2 fruit fly cellular contexts compared by ENCODE assay signal in the genomic region with DNA sequence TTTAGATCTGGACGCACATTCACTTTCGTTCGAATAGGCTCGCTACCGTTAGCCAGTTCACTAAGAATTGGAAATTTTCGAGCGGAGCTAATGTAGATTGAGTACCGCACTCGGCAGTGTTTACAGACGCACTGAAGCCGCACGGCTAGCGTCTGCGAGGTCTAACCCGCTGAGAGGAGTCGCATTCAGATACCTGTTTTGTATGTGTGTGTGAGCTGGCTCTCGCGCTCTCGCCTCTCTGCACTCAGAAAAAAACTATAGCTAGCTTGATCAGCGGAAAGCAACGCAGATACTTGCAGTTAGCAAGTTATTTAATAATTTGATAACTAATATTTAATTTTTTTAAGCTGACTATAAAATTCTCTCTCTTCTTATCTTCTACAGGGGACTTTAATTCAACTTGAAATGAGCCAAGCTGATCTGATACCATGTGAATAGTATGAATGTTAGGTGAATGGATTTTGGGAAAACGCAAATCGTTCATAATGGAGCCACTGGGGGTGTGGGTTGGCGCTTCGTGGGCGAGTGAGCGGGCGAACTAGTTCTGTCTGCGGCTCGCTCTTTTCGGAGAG.
TF ChIP-seq lines count a peak whose summit lies in the region.

rau (minus strand) TSS at position 136 of the 572 bp plus-strand sequence.

TF ChIP-seq in whole organism, embryonic, 481 proteins besides CTCF, POLR2A, EP300 and RAD21 (continued from another document and continues in another):
- TF ChIP-seq CG12236 (GFP tag; optimal IDR thresholded peaks at IDR 0.05; lab: Kevin White, UChicago) (peak; percentile 47), H15 (GFP tag; IDR thresholded peaks at IDR 0.05; lab: Robert Waterston, UW) (no peak), peb (GFP tag; IDR thresholded peaks at IDR 0.05; lab: Robert Waterston, UW) (0 out of 2 replicates have a peak, but pooled peaks have one; percentile 32), eve (GFP tag; optimal IDR thresholded peaks at IDR 0.05; lab: Kevin White, UChicago) (peak in 1 of 2 experiments; percentile 75), CG14860 (GFP tag; IDR thresholded peaks at IDR 0.05; lab: Robert Waterston, UW; ENCODE audit: partially characterized antibody) (0 out of 3 replicates have a peak, but pooled peaks have one; percentile 27), CG14441 (GFP tag; IDR thresholded peaks at IDR 0.05; lab: Robert Waterston, UW) (peak; percentile 61), zen (tag; optimal IDR thresholded peaks at IDR 0.05; lab: Kevin White, UChicago) (peak; percentile 51), en (GFP tag; optimal IDR thresholded peaks at IDR 0.05; lab: Kevin White, UChicago) (no peak), CkIIα-i1 (GFP tag; IDR thresholded peaks at IDR 0.05; lab: Robert Waterston, UW) (no peak), CG8944 (GFP tag; optimal IDR thresholded peaks at IDR 0.05; lab: Kevin White, UChicago) (peak; percentile 20), twi (tag; optimal IDR thresholded peaks at IDR 0.05; lab: Kevin White, UChicago) (peak; percentile 60), mam (GFP tag; optimal IDR thresholded peaks at IDR 0.05; lab: Kevin White, UChicago) (peak; percentile 65), tin (GFP tag; optimal IDR thresholded peaks at IDR 0.05; lab: Kevin White, UChicago) (peak; percentile 56), CG5245 (GFP tag; optimal IDR thresholded peaks at IDR 0.05; lab: Kevin White, UChicago) (peak; percentile 29), CG1529 (GFP tag; optimal IDR thresholded peaks at IDR 0.05; lab: Kevin White, UChicago) (peak; percentile 80), her (GFP tag; optimal IDR thresholded peaks at IDR 0.05; lab: Kevin White, UChicago) (peak; percentile 27), CG13123 (GFP tag; optimal IDR thresholded peaks at IDR 0.05; lab: Kevin White, UChicago) (peak; percentile 40), Hand (GFP tag; optimal IDR thresholded peaks at IDR 0.05; lab: Kevin White, UChicago) (peak; percentile 15), Xbp1 (GFP tag; optimal IDR thresholded peaks at IDR 0.05; lab: Kevin White, UChicago) (peak; percentile 50), CG17385 (GFP tag; optimal IDR thresholded peaks at IDR 0.05; lab: Kevin White, UChicago) (peak; percentile 72), chn (GFP tag; optimal IDR thresholded peaks at IDR 0.05; lab: Kevin White, UChicago) (peak; percentile 79), CG9437 (GFP tag; optimal IDR thresholded peaks at IDR 0.05; lab: Kevin White, UChicago) (peak; percentile 59), Camta (GFP tag; optimal IDR thresholded peaks at IDR 0.05; lab: Kevin White, UChicago) (peak; percentile 40), stc (GFP tag; IDR thresholded peaks at IDR 0.05; lab: Robert Waterston, UW) (no peak), CG3163 (GFP tag; optimal IDR thresholded peaks at IDR 0.05; lab: Kevin White, UChicago) (no peak), dan (GFP tag; IDR thresholded peaks at IDR 0.05; lab: Robert Waterston, UW) (no peak), CoRest (tag; optimal IDR thresholded peaks at IDR 0.05; lab: Kevin White, UChicago) (peak; percentile 73), CG34376 (GFP tag; optimal IDR thresholded peaks at IDR 0.05; lab: Kevin White, UChicago) (peak; percentile 73), kay (GFP tag; optimal IDR thresholded peaks at IDR 0.05; lab: Kevin White, UChicago) (peak; percentile 33), CG1024 (GFP tag; IDR thresholded peaks at IDR 0.05; lab: Robert Waterston, UW) (peak; percentile 14; the same call in 1 of the 2 replicates), CG2712 (tag; optimal IDR thresholded peaks at IDR 0.05; lab: Kevin White, UChicago) (peak; percentile 91), CG12659 (GFP tag; optimal IDR thresholded peaks at IDR 0.05; lab: Kevin White, UChicago) (peak; percentile 74), Rx (GFP tag; IDR thresholded peaks at IDR 0.05; lab: Robert Waterston, UW) (peak; percentile 44; the same call in 1 of the 2 replicates), pb (GFP tag; optimal IDR thresholded peaks at IDR 0.05; lab: Kevin White, UChicago) (no peak), CG4617 (GFP tag; optimal IDR thresholded peaks at IDR 0.05; lab: Kevin White, UChicago; ENCODE audit: borderline replicate concordance) (no peak), Fer3 (tag; optimal IDR thresholded peaks at IDR 0.05; lab: Kevin White, UChicago) (peak; percentile 56), tx (GFP tag; optimal IDR thresholded peaks at IDR 0.05; lab: Kevin White, UChicago) (no peak), Hmr (GFP tag; optimal IDR thresholded peaks at IDR 0.05; lab: Kevin White, UChicago) (peak; percentile 80), CG4404 (GFP tag; IDR thresholded peaks at IDR 0.05; lab: Robert Waterston, UW) (peak; percentile 55), CG11723 (GFP tag; optimal IDR thresholded peaks at IDR 0.05; lab: Kevin White, UChicago) (peak; percentile 66), Blimp-1 (GFP tag; optimal IDR thresholded peaks at IDR 0.05; lab: Kevin White, UChicago) (peak; percentile 94), otp (GFP tag; IDR thresholded peaks at IDR 0.05; lab: Robert Waterston, UW) (0 out of 3 replicates have a peak, but pooled peaks have one; percentile 17), HHEX (GFP tag; optimal IDR thresholded peaks at IDR 0.05; lab: Kevin White, UChicago) (peak; percentile 68), CG14710 (tag; optimal IDR thresholded peaks at IDR 0.05; lab: Kevin White, UChicago) (peak; percentile 75), pita (GFP tag; optimal IDR thresholded peaks at IDR 0.05; lab: Kevin White, UChicago) (no peak), kah (GFP tag; optimal IDR thresholded peaks at IDR 0.05; lab: Kevin White, UChicago) (peak; percentile 51), Doc3 (GFP tag; IDR thresholded peaks at IDR 0.05; lab: Robert Waterston, UW; ENCODE audit: partially characterized antibody) (no peak), z (GFP tag; IDR thresholded peaks at IDR 0.05; lab: Robert Waterston, UW) (peak; percentile 34; the same call in 1 of the 3 replicates), pho (GFP tag; optimal IDR thresholded peaks at IDR 0.05; lab: Kevin White, UChicago) (no peak), CG1603 (tag; optimal IDR thresholded peaks at IDR 0.05; lab: Kevin White, UChicago) (peak; percentile 34), pfk (GFP tag; optimal IDR thresholded peaks at IDR 0.05; lab: Kevin White, UChicago) (no peak), ttk (GFP tag; IDR thresholded peaks at IDR 0.05; lab: Robert Waterston, UW) (no peak), CG3065 (GFP tag; optimal IDR thresholded peaks at IDR 0.05; lab: Kevin White, UChicago) (no peak), CG6683 (GFP tag; optimal IDR thresholded peaks at IDR 0.05; lab: Kevin White, UChicago) (peak; percentile 65), tgo (GFP tag; IDR thresholded peaks at IDR 0.05; lab: Robert Waterston, UW) (peak; percentile 40; the same call in 1 of the 3 replicates), Adf1 (GFP tag; IDR thresholded peaks at IDR 0.05; lab: Robert Waterston, UW) (peak; percentile 38; the same call in 1 of the 2 replicates), CG4424 (GFP tag; optimal IDR thresholded peaks at IDR 0.05; lab: Kevin White, UChicago) (peak; percentile 75), Ssrp (tag; optimal IDR thresholded peaks at IDR 0.05; lab: Kevin White, UChicago) (peak; percentile 39), dmrt99B (tag; optimal IDR thresholded peaks at IDR 0.05; lab: Kevin White, UChicago) (peak; percentile 83), jing (GFP tag; optimal IDR thresholded peaks at IDR 0.05; lab: Kevin White, UChicago) (peak; percentile 26)

TF ChIP-seq in whole organism, prepupa, 60 proteins besides CTCF, POLR2A, EP300 and RAD21 (continued from another document):
- peak; percentile 68 for TF ChIP-seq CG4318 (GFP tag; optimal IDR thresholded peaks at IDR 0.05; lab: Kevin White, UChicago)
- peak; percentile 64 for TF ChIP-seq CG6792 (GFP tag; optimal IDR thresholded peaks at IDR 0.05; lab: Kevin White, UChicago)
- TF ChIP-seq achi (GFP tag; optimal IDR thresholded peaks at IDR 0.05; lab: Kevin White, UChicago): peak; percentile 64
- TF ChIP-seq Eip78C (GFP tag; lab: Kevin White, UChicago): peak; percentile 86
- TF ChIP-seq vri (GFP tag; optimal IDR thresholded peaks at IDR 0.05; lab: Kevin White, UChicago): peak; percentile 72
- peak; percentile 69 for TF ChIP-seq CG3919 (GFP tag; optimal IDR thresholded peaks at IDR 0.05; lab: Kevin White, UChicago)
- peak; percentile 23 for TF ChIP-seq CG1621 (tag; optimal IDR thresholded peaks at IDR 0.05; lab: Kevin White, UChicago)
- TF ChIP-seq svp (GFP tag; lab: Kevin White, UChicago): peak; percentile 80
- peak; percentile 45 for TF ChIP-seq topi (GFP tag; optimal IDR thresholded peaks at IDR 0.05; lab: Kevin White, UChicago)
- peak; percentile 76 for TF ChIP-seq CG10631 (GFP tag; optimal IDR thresholded peaks at IDR 0.05; lab: Kevin White, UChicago)
- TF ChIP-seq eg (GFP tag; IDR thresholded peaks at IDR 0.05; lab: Robert Waterston, UW): peak; percentile 84
- TF ChIP-seq Sox102F (GFP tag; optimal IDR thresholded peaks at IDR 0.05; lab: Kevin White, UChicago): peak; percentile 72
